Worm (Caenorhabditis elegans): ENCODE results near the gene clec-189.

DNA sequence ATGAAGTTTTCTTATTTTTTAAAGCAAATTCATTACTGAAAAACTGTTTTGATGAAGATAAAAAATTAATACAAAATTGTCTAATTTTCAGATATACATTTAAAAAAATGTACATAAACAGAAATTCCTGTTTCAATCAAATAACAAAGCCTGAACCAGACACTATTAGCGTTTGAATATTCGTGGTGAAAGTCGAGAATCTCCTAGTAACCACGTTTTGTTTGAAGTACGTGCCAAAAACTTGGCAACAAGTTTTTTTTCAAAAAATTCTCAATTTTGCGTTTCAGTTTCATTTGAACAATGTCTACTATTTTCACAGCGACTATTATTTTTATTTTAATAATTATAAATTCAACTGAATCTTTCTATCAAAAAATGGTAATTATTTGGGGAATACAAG is 2.2 kb downstream of the clec-189 start, which contains the start of gene M199.7:
- TF ChIP-seq sptf-2 (GFP tag; optimal IDR thresholded peaks at IDR 0.05) (no peak), snpc-4 (GFP tag; optimal IDR thresholded peaks at IDR 0.05) (no peak), snpc-4 (tag; optimal IDR thresholded peaks at IDR 0.05) (no peak), Y95B8A.8 (GFP tag; IDR thresholded peaks at IDR 0.05) (no peak), ceh-100 (GFP tag; IDR thresholded peaks at IDR 0.05) (no peak), F37B4.10 (GFP tag; IDR thresholded peaks at IDR 0.05) (no peak), atf-7 (tag; optimal IDR thresholded peaks at IDR 0.05) (no peak), ztf-25 (GFP tag; IDR thresholded peaks at IDR 0.05) (no peak), Y67H2A.10 (GFP tag; conservative IDR thresholded peaks at IDR 0.05) (no peak), T26A5.8 (tag; optimal IDR thresholded peaks at IDR 0.05) (no peak), ama-1 (optimal IDR thresholded peaks at IDR 0.05) (no peak), ama-1 (GFP tag; optimal IDR thresholded peaks at IDR 0.05) (no peak), snpc-1.1 (tag; optimal IDR thresholded peaks at IDR 0.05; ENCODE audit: insufficient read depth) (no peak), efl-1 (GFP tag; optimal IDR thresholded peaks at IDR 0.05) (no peak), athp-1 (tag; optimal IDR thresholded peaks at IDR 0.05) (no peak), let-526 (GFP tag; IDR thresholded peaks at IDR 0.05) (no peak)
